Fruit fly (Drosophila melanogaster) whole organism, embryonic: Measurements from ENCODE around the gene CG10700.
A peak's percentile ranks its signal among the peaks of the same experiment; 100 is the strongest.

Source experiments
- Abd-B ChIP-seq: fragments of 200-800 bp; sonication (Bioruptor generic); optimal IDR thresholded peaks from 2 replicates; lab custom pipeline; 2018; ENCODE audit warnings: missing biosample characterization, mild to moderate bottlenecking, missing genetic modification characterization, moderate library complexity
- BtbVII ChIP-seq: fragments of 200-800 bp; sonication (Bioruptor generic); optimal IDR thresholded peaks from 3 replicates; lab custom pipeline; 2017; ENCODE audit warnings: missing biosample characterization, mild to moderate bottlenecking, missing genetic modification characterization
- CG11398 ChIP-seq: fragments of 200-800 bp; sonication (Bioruptor generic); optimal IDR thresholded peaks from 2 replicates; lab custom pipeline; 2016; ENCODE audit warnings: missing biosample characterization, missing genetic modification characterization
- CG1529 ChIP-seq: fragments of 200-800 bp; sonication (Bioruptor generic); optimal IDR thresholded peaks from 3 replicates; lab custom pipeline; 2018; ENCODE audit warnings: missing biosample characterization, missing genetic modification characterization
- CG17802 ChIP-seq: fragments of 200-800 bp; sonication (Bioruptor generic); optimal IDR thresholded peaks from 2 replicates; lab custom pipeline; 2018; ENCODE audit warnings: missing biosample characterization, mild to moderate bottlenecking, missing genetic modification characterization, moderate library complexity
- CG18262 ChIP-seq: fragments of 200-800 bp; optimal IDR thresholded peaks from 3 replicates; lab custom pipeline; 2019; ENCODE audit warnings: missing biosample characterization, mild to moderate bottlenecking, missing genetic modification characterization, moderate library complexity
- CG3065 ChIP-seq: fragments of 200-800 bp; sonication (Bioruptor generic); optimal IDR thresholded peaks from 2 replicates; lab custom pipeline; 2016; ENCODE audit warnings: missing biosample characterization, missing genetic modification characterization
- CG31388 ChIP-seq: fragments of 200-800 bp; sonication (Bioruptor generic); optimal IDR thresholded peaks from 2 replicates; lab custom pipeline; 2016; ENCODE audit warnings: missing biosample characterization, missing genetic modification characterization
- CG32532 ChIP-seq: fragments of 200-800 bp; sonication (Bioruptor generic); IDR thresholded peaks from 2 replicates; pipeline ENCODE4 v1.3.6; 2022; ENCODE audit warnings: missing biosample characterization, missing genetic modification characterization
- CG32772 ChIP-seq: fragments of 200-800 bp; sonication (Bioruptor generic); IDR thresholded peaks from 2 replicates; pipeline ENCODE4 v1.3.6; 2022; ENCODE audit warnings: missing biosample characterization, missing genetic modification characterization
- CG4328 ChIP-seq: fragments of 200-800 bp; sonication (Bioruptor generic); optimal IDR thresholded peaks from 3 replicates; lab custom pipeline; 2017; ENCODE audit warnings: missing biosample characterization, missing genetic modification reagents, missing genetic modification characterization
- CG7372 ChIP-seq: fragments of 200-800 bp; sonication (Bioruptor generic); IDR thresholded peaks from 2 replicates; pipeline ENCODE4 v1.3.6; 2022; ENCODE audit warnings: missing biosample characterization, missing genetic modification characterization
- CG8290 ChIP-seq, 3 experiments: fragments of 200-800 bp; sonication (Bioruptor generic); optimal IDR thresholded peaks; 2 replicates each; lab custom pipeline; 2016 to 2019; ENCODE audit warnings: missing biosample characterization in 3 of 3, missing genetic modification characterization in 3 of 3, mild to moderate bottlenecking in 2 of 3, moderate library complexity in 1 of 3
- CG8478 ChIP-seq: fragments of >200 bp; optimal IDR thresholded peaks from 2 replicates; lab custom pipeline; 2018
- CG9215 ChIP-seq: fragments of 200-800 bp; sonication (Bioruptor generic); IDR thresholded peaks from 2 replicates; pipeline ENCODE4 v1.3.6; 2022; ENCODE audit warnings: missing biosample characterization, missing genetic modification characterization
- CG9797 ChIP-seq: fragments of 200-800 bp; sonication (Bioruptor generic); optimal IDR thresholded peaks from 3 replicates; lab custom pipeline; 2018; ENCODE audit warnings: missing biosample characterization, mild to moderate bottlenecking, missing genetic modification characterization
- CrebB ChIP-seq: fragments of 200-800 bp; sonication (Bioruptor generic); optimal IDR thresholded peaks from 3 replicates; lab custom pipeline; 2018; ENCODE audit warnings: missing biosample characterization, mild to moderate bottlenecking, missing genetic modification characterization
- Dip2 ChIP-seq: fragments of 200-800 bp; sonication (Bioruptor generic); IDR thresholded peaks from 2 replicates; pipeline ENCODE4 v1.3.6; 2022; ENCODE audit warnings: missing biosample characterization, missing genetic modification characterization
- Drgx ChIP-seq: fragments of 200-800 bp; sonication (Bioruptor generic); IDR thresholded peaks from 2 replicates; pipeline ENCODE4 v1.3.6; 2022; ENCODE audit warnings: missing biosample characterization, missing genetic modification characterization
- ERR ChIP-seq: fragments of 200-800 bp; sonication (Bioruptor generic); optimal IDR thresholded peaks from 2 replicates; lab custom pipeline; 2016; ENCODE audit warnings: missing biosample characterization, missing genetic modification characterization
- H2.0 ChIP-seq: fragments of 200-800 bp; sonication (Bioruptor generic); IDR thresholded peaks from 2 replicates; pipeline ENCODE4 v1.3.6; 2022; ENCODE audit warnings: missing biosample characterization, missing genetic modification characterization
- HLH3B ChIP-seq: fragments of 200-800 bp; sonication (Bioruptor generic); IDR thresholded peaks from 2 replicates; pipeline ENCODE4 v1.3.6; 2022; ENCODE audit warnings: missing biosample characterization, missing genetic modification characterization
- Hey ChIP-seq: fragments of 200-800 bp; sonication (Bioruptor generic); optimal IDR thresholded peaks from 3 replicates; lab custom pipeline; 2018; ENCODE audit warnings: missing biosample characterization, mild to moderate bottlenecking, missing genetic modification characterization
- Lhr ChIP-seq: fragments of 200-800 bp; sonication (Bioruptor generic); optimal IDR thresholded peaks from 3 replicates; lab custom pipeline; 2017; ENCODE audit warnings: mild to moderate bottlenecking, missing biosample characterization, missing genetic modification reagents, missing genetic modification characterization
- Lim3 ChIP-seq: fragments of 200-800 bp; sonication (Bioruptor generic); IDR thresholded peaks from 2 replicates; pipeline ENCODE4 v1.3.6; 2022; ENCODE audit warnings: missing biosample characterization, missing genetic modification characterization
- Lpt ChIP-seq: fragments of >200 bp; optimal IDR thresholded peaks from 2 replicates; lab custom pipeline; 2018; ENCODE audit warnings: missing biosample characterization, missing genetic modification characterization
- MBD-R2 ChIP-seq: fragments of 200-800 bp; sonication (Bioruptor generic); IDR thresholded peaks from 2 replicates; pipeline ENCODE4 v1.3.6; 2022; ENCODE audit warnings: missing biosample characterization, missing genetic modification characterization
- Nf-YC ChIP-seq: fragments of 200-800 bp; optimal IDR thresholded peaks from 3 replicates; lab custom pipeline; 2019; ENCODE audit warnings: missing biosample characterization, mild to moderate bottlenecking, missing genetic modification characterization, moderate library complexity
- Sin3A ChIP-seq: fragments of >200 bp; optimal IDR thresholded peaks from 2 replicates; lab custom pipeline; 2018
- ato ChIP-seq: fragments of 200-800 bp; sonication (Bioruptor generic); IDR thresholded peaks from 2 replicates; pipeline ENCODE4 v1.3.6; 2022; ENCODE audit warnings: missing biosample characterization, missing genetic modification characterization; ENCODE audit not compliant: partially characterized antibody
- az2 ChIP-seq: fragments of 200-800 bp; sonication (Bioruptor generic); optimal IDR thresholded peaks from 3 replicates; lab custom pipeline; 2016; ENCODE audit warnings: missing biosample characterization, missing genetic modification characterization
- bbx ChIP-seq: fragments of 200-800 bp; sonication (Bioruptor generic); IDR thresholded peaks from 2 replicates; pipeline ENCODE4 v1.3.6; 2022; ENCODE audit warnings: missing biosample characterization, missing genetic modification characterization; ENCODE audit not compliant: partially characterized antibody
- bsh ChIP-seq, 2 experiments: fragments of 200-800 bp; sonication (Bioruptor generic); optimal IDR thresholded peaks; 2 replicates each; lab custom pipeline; 2017 to 2018; ENCODE audit warnings: mild to moderate bottlenecking in 2 of 2, missing biosample characterization in 2 of 2, missing genetic modification characterization in 2 of 2, moderate library complexity in 1 of 2
- chm ChIP-seq: fragments of 200-800 bp; sonication (Bioruptor generic); IDR thresholded peaks from 2 replicates; pipeline ENCODE4 v1.3.6; 2022; ENCODE audit warnings: missing biosample characterization, missing genetic modification characterization
- dmrt99B ChIP-seq: fragments of 200-800 bp; sonication (Bioruptor generic); optimal IDR thresholded peaks from 2 replicates; lab custom pipeline; 2018; ENCODE audit warnings: missing biosample characterization, mild to moderate bottlenecking, missing genetic modification characterization, moderate library complexity
- eve ChIP-seq, 2 experiments: fragments of >200 bp; optimal IDR thresholded peaks; 2 replicates each; lab custom pipeline; 2017; ENCODE audit warnings: missing biosample characterization in 2 of 2, missing genetic modification characterization in 2 of 2
- fd96Cb ChIP-seq: fragments of 200-800 bp; sonication (Bioruptor generic); optimal IDR thresholded peaks from 2 replicates; lab custom pipeline; 2018; ENCODE audit warnings: missing biosample characterization, mild to moderate bottlenecking, missing genetic modification characterization, moderate library complexity
- fu2 ChIP-seq: fragments of 200-800 bp; sonication (Bioruptor generic); optimal IDR thresholded peaks from 2 replicates; lab custom pipeline; 2016; ENCODE audit warnings: missing biosample characterization, missing genetic modification characterization
- her ChIP-seq: fragments of 200-800 bp; sonication (Bioruptor generic); optimal IDR thresholded peaks from 2 replicates; lab custom pipeline; 2016; ENCODE audit warnings: missing biosample characterization, missing genetic modification characterization
- jigr1 ChIP-seq: fragments of 200-800 bp; sonication (Bioruptor generic); IDR thresholded peaks from 3 replicates; pipeline ENCODE4 v1.3.6; 2022; ENCODE audit warnings: missing biosample characterization, missing genetic modification characterization
- lola ChIP-seq, 3 experiments: fragments of >200 bp in 2 of 3; fragments of 200-800 bp in 1 of 3; sonication (Bioruptor generic) in 1 of 3; optimal IDR thresholded peaks; 2 replicates each; lab custom pipeline; 2017 to 2019; ENCODE audit warnings: missing biosample characterization in 3 of 3, missing genetic modification characterization in 3 of 3, mild to moderate bottlenecking in 1 of 3, moderate library complexity in 1 of 3
- maf-S ChIP-seq: fragments of 200-800 bp; sonication (Bioruptor generic); optimal IDR thresholded peaks from 2 replicates; lab custom pipeline; 2016; ENCODE audit warnings: missing biosample characterization, missing genetic modification characterization
- nerfin-1 ChIP-seq: fragments of 200-800 bp; sonication (Bioruptor generic); optimal IDR thresholded peaks from 3 replicates; lab custom pipeline; 2019; ENCODE audit warnings: missing biosample characterization, mild to moderate bottlenecking, missing genetic modification characterization, moderate library complexity
- pnt ChIP-seq: fragments of 200-800 bp; sonication (Bioruptor generic); optimal IDR thresholded peaks from 3 replicates; lab custom pipeline; 2016; ENCODE audit warnings: missing biosample characterization, missing genetic modification characterization
- repo ChIP-seq: fragments of 200-800 bp; sonication (Bioruptor generic); optimal IDR thresholded peaks from 2 replicates; lab custom pipeline; 2016; ENCODE audit warnings: missing biosample characterization, missing genetic modification characterization
- rib ChIP-seq: fragments of 200-800 bp; sonication (Bioruptor generic); IDR thresholded peaks from 2 replicates; pipeline ENCODE4 v1.3.6; 2022; ENCODE audit warnings: missing biosample characterization, missing genetic modification characterization
- sc ChIP-seq, 3 experiments: fragments of >200 bp in 2 of 3; fragments of 200-800 bp in 1 of 3; sonication (Bioruptor generic) in 1 of 3; optimal IDR thresholded peaks; 2 replicates in 2 of 3; 3 replicates in 1 of 3; lab custom pipeline; 2017; ENCODE audit warnings: mild to moderate bottlenecking in 1 of 3, missing biosample characterization in 1 of 3, missing genetic modification characterization in 1 of 3, missing genetic modification reagents in 1 of 3
- seq ChIP-seq: fragments of 200-800 bp; sonication (Bioruptor generic); IDR thresholded peaks from 2 replicates; pipeline ENCODE4 v1.3.6; 2022; ENCODE audit warnings: missing biosample characterization, missing genetic modification characterization
- sr ChIP-seq: fragments of 200-800 bp; sonication (Bioruptor generic); IDR thresholded peaks from 3 replicates; pipeline ENCODE4 v1.3.6; 2022; ENCODE audit warnings: missing biosample characterization, missing genetic modification characterization
- tio ChIP-seq: fragments of 200-800 bp; sonication (Bioruptor generic); optimal IDR thresholded peaks from 2 replicates; lab custom pipeline; 2017; ENCODE audit warnings: missing biosample characterization, missing genetic modification characterization, inconsistent platforms
- zfh1 ChIP-seq: fragments of 200-800 bp; sonication (Bioruptor generic); IDR thresholded peaks from 3 replicates; pipeline ENCODE4 v1.3.6; 2022; ENCODE audit warnings: missing biosample characterization, missing genetic modification characterization
- zfh2 ChIP-seq: fragments of 200-800 bp; sonication (Bioruptor generic); optimal IDR thresholded peaks from 2 replicates; lab custom pipeline; 2016; ENCODE audit warnings: missing biosample characterization, missing genetic modification characterization

Gene CG10700

DNA sequence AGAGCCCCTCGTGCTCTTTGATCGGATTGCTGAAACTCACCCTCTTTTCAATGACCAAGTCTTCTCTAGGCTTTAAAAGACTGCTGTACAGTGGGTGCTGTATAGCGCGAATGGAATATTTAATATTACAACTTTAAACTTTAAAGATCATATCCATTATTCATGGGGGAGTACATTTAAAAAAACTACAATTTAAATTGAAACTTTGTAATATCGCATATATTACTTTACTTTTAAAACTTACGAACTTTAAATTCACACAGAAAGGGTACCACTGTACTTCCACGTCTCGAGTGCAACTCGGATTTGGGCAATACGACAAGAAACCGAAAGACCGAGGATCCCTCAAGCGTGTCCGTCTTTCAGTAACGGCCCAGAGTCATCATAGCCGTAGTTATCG is 19.9 kb downstream of the CG10700 start, which contains the start of gene Phlpp (continued):
- TF ChIP-seq CG17802 (tag; lab: Kevin White, UChicago) (peak; percentile 14), Lhr (GFP tag; lab: Kevin White, UChicago) (no peak), CG32532 (GFP tag; lab: Robert Waterston, UW) (peak; percentile 40; the same call in 1 of the 2 replicates), tio (GFP tag; lab: Kevin White, UChicago) (no peak), sc (optimal IDR thresholded peaks at IDR 0.05; lab: Kevin White, UChicago) (no peak), sc (GFP tag; optimal IDR thresholded peaks at IDR 0.05; lab: Kevin White, UChicago) (no peak), CG3065 (no peak), Lim3 (GFP tag; lab: Robert Waterston, UW) (no peak), maf-S (GFP tag; lab: Kevin White, UChicago) (peak; percentile 3), Nf-YC (no peak), Hey (no peak), dmrt99B (no peak), CG4328 (GFP tag; lab: Kevin White, UChicago) (no peak), CG9797 (GFP tag; lab: Kevin White, UChicago) (no peak), CG1529 (GFP tag; lab: Kevin White, UChicago) (no peak), lola (GFP tag; optimal IDR thresholded peaks at IDR 0.05; lab: Kevin White, UChicago) (peak in 1 of 3 experiments; percentile 46), CG8478 (lab: Kevin White, UChicago) (no peak), BtbVII (GFP tag; lab: Kevin White, UChicago) (no peak), zfh1 (GFP tag; lab: Robert Waterston, UW) (peak; percentile 83), repo (no peak), Lpt (no peak), CG11398 (GFP tag; lab: Kevin White, UChicago) (no peak), CG31388 (no peak), az2 (peak; percentile 36), bsh (GFP tag; optimal IDR thresholded peaks at IDR 0.05; lab: Kevin White, UChicago) (peak in 1 of 2 experiments; percentile 47), eve (GFP tag; optimal IDR thresholded peaks at IDR 0.05; lab: Kevin White, UChicago) (no peak), CG18262 (tag; lab: Kevin White, UChicago) (peak; percentile 83), CG8290 (GFP tag; optimal IDR thresholded peaks at IDR 0.05; lab: Kevin White, UChicago) (peak; percentile 14), CG8290 (tag; optimal IDR thresholded peaks at IDR 0.05; lab: Kevin White, UChicago) (no peak), CG9215 (GFP tag; lab: Robert Waterston, UW) (peak; percentile 28; the same call in 1 of the 2 replicates), bbx (GFP tag; lab: Robert Waterston, UW) (no peak), zfh2 (GFP tag; lab: Kevin White, UChicago) (no peak), jigr1 (GFP tag; lab: Robert Waterston, UW) (no peak), her (GFP tag; lab: Kevin White, UChicago) (no peak), Drgx (peak; percentile 72), fd96Cb (tag; lab: Kevin White, UChicago) (peak; percentile 69), CG32772 (GFP tag; lab: Robert Waterston, UW) (peak; percentile 36; the same call in 1 of the 2 replicates), H2.0 (GFP tag; lab: Robert Waterston, UW) (peak; percentile 54; the same call in 1 of the 2 replicates), ERR (GFP tag; lab: Kevin White, UChicago) (no peak), Dip2 (GFP tag; lab: Robert Waterston, UW) (no peak), chm (GFP tag; lab: Robert Waterston, UW) (no peak), fu2 (GFP tag; lab: Kevin White, UChicago) (no peak), Sin3A (lab: Kevin White, UChicago) (no peak), seq (GFP tag; lab: Robert Waterston, UW) (peak; percentile 24; the same call in 1 of the 2 replicates), CG7372 (GFP tag; lab: Robert Waterston, UW) (peak; percentile 49), HLH3B (GFP tag; lab: Robert Waterston, UW) (peak; percentile 68), sr (GFP tag; lab: Robert Waterston, UW) (no peak), MBD-R2 (GFP tag; lab: Robert Waterston, UW) (no peak; the same call in 1 of the 2 replicates), nerfin-1 (tag; lab: Kevin White, UChicago) (peak; percentile 29), pnt (GFP tag; lab: Kevin White, UChicago) (peak; percentile 8), rib (GFP tag; lab: Robert Waterston, UW) (no peak), Abd-B (no peak), ato (no peak), CrebB (tag; lab: Kevin White, UChicago) (no peak)
